Fruit fly (Drosophila melanogaster) whole organism, pupa: ENCODE data around the gene CG12224.

ENCODE experiments used
- CG10348 ChIP-seq: fragments of 200-800 bp; sonication (Bioruptor generic); IDR thresholded peaks from 2 replicates; pipeline ENCODE4 v1.3.6; 2022; ENCODE audit warnings: missing biosample characterization, missing genetic modification characterization
- CG12605 ChIP-seq: fragments of 200-800 bp; sonication (Bioruptor generic); IDR thresholded peaks from 2 replicates; pipeline ENCODE4 v1.3.6; 2022; ENCODE audit warnings: missing biosample characterization, missing genetic modification characterization
- CG13204 ChIP-seq: fragments of 200-800 bp; sonication (Bioruptor generic); optimal IDR thresholded peaks from 2 replicates; lab custom pipeline; 2018; ENCODE audit warnings: missing biosample characterization, mild to moderate bottlenecking, missing genetic modification characterization, moderate library complexity
- CG15710 ChIP-seq: fragments of 200-800 bp; sonication (Bioruptor generic); optimal IDR thresholded peaks from 2 replicates; lab custom pipeline; 2018; ENCODE audit warnings: missing biosample characterization, mild to moderate bottlenecking, missing genetic modification characterization, moderate library complexity
- CG17806 ChIP-seq: fragments of 200-800 bp; sonication (Bioruptor generic); optimal IDR thresholded peaks from 2 replicates; lab custom pipeline; 2018; ENCODE audit warnings: missing biosample characterization, mild to moderate bottlenecking, missing genetic modification characterization, moderate library complexity
- CG4496 ChIP-seq: fragments of 200-800 bp; sonication (Bioruptor generic); IDR thresholded peaks from 3 replicates; pipeline ENCODE4 v1.3.6; 2022; ENCODE audit warnings: missing biosample characterization, missing genetic modification characterization
- CG8159 ChIP-seq: fragments of 200-800 bp; sonication (Bioruptor generic); optimal IDR thresholded peaks from 3 replicates; lab custom pipeline; 2018; ENCODE audit warnings: missing biosample characterization, mild to moderate bottlenecking, missing genetic modification characterization, moderate library complexity
- Pif1A ChIP-seq: fragments of 200-800 bp; sonication (Bioruptor generic); optimal IDR thresholded peaks from 3 replicates; lab custom pipeline; 2016; ENCODE audit warnings: missing biosample characterization, missing genetic modification characterization
- Pif1B ChIP-seq: fragments of 200-800 bp; sonication (Bioruptor generic); optimal IDR thresholded peaks from 3 replicates; lab custom pipeline; 2016; ENCODE audit warnings: missing biosample characterization, missing genetic modification characterization
- Snoo ChIP-seq: fragments of 200-800 bp; sonication (Bioruptor generic); optimal IDR thresholded peaks from 3 replicates; lab custom pipeline; 2017; ENCODE audit warnings: missing biosample characterization, mild to moderate bottlenecking, missing genetic modification characterization, inconsistent platforms
- fd96Ca ChIP-seq: fragments of 200-800 bp; sonication (Bioruptor generic); IDR thresholded peaks from 3 replicates; pipeline ENCODE4 v1.3.6; 2022; ENCODE audit warnings: missing biosample characterization, missing genetic modification characterization
- gl ChIP-seq: fragments of 200-800 bp; sonication (Bioruptor generic); optimal IDR thresholded peaks from 2 replicates; lab custom pipeline; 2018; ENCODE audit warnings: missing biosample characterization, mild to moderate bottlenecking, missing genetic modification characterization

dm6 chr3R:11976556-11977335 is 5.1 kb downstream of the CG12224 start, which contains the start of gene CG10005:
- TF ChIP-seq fd96Ca (GFP tag; lab: Robert Waterston, UW) (no peak), CG17806 (no peak), Snoo (tag; lab: Kevin White, UChicago) (no peak), Pif1A (GFP tag; lab: Kevin White, UChicago) (no peak), gl (tag; lab: Kevin White, UChicago) (no peak), Pif1B (GFP tag; lab: Kevin White, UChicago) (peak; percentile 25), CG4496 (no peak), CG8159 (no peak), CG13204 (GFP tag; lab: Kevin White, UChicago) (no peak), CG15710 (no peak), CG10348 (GFP tag; lab: Robert Waterston, UW) (no peak), CG12605 (no peak)
